Worm (Caenorhabditis elegans) whole organism, L2 larva: Measurements from ENCODE around the gene sre-32.
"Not testable (repeated sequence)": the region's sequence is repeated elsewhere in the genome, so short reads cannot be mapped to it uniquely, and the experiment has no call there.

Experiments used
- C34F6.9 ChIP-seq: fragments of 150-350 bp; optimal IDR thresholded peaks from 2 replicates; lab custom pipeline; 2014; ENCODE audit warnings: missing biosample characterization, missing genetic modification characterization
- F13H6.1 ChIP-seq: sonication (generic microtip); optimal IDR thresholded peaks from 2 replicates; lab custom pipeline; 2016; ENCODE audit warnings: missing genetic modification characterization, missing compliant biosample characterization
- R02D3.7 ChIP-seq: fragments of 150-350 bp; optimal IDR thresholded peaks from 2 replicates; lab custom pipeline; 2014; ENCODE audit warnings: missing biosample characterization, missing genetic modification characterization
- Y55F3AM.14 ChIP-seq: fragments of 200-800 bp; sonication (Bioruptor generic); optimal IDR thresholded peaks from 2 replicates; lab custom pipeline; 2018; ENCODE audit warnings: mild to moderate bottlenecking, missing genetic modification characterization, missing compliant biosample characterization
- ZK546.5 ChIP-seq: sonication (generic microtip); optimal IDR thresholded peaks from 2 replicates; lab custom pipeline; 2017; ENCODE audit warnings: missing biosample characterization, missing genetic modification characterization
- ama-1 ChIP-seq: fragments of 150-350 bp; optimal IDR thresholded peaks from 2 replicates; lab custom pipeline; 2018; ENCODE audit warnings: inconsistent platforms
- ceh-16 ChIP-seq: fragments of 150-350 bp; optimal IDR thresholded peaks from 2 replicates; lab custom pipeline; 2014; ENCODE audit warnings: missing biosample characterization, missing genetic modification characterization
- ceh-82 ChIP-seq: fragments of 150-350 bp; optimal IDR thresholded peaks from 2 replicates; lab custom pipeline; 2014; ENCODE audit warnings: missing biosample characterization, missing genetic modification characterization
- dmd-4 ChIP-seq: sonication (generic microtip); optimal IDR thresholded peaks from 2 replicates; lab custom pipeline; 2017; ENCODE audit warnings: missing biosample characterization, missing genetic modification characterization
- egl-27 ChIP-seq: sonication (generic microtip); optimal IDR thresholded peaks from 3 replicates; lab custom pipeline; 2017; ENCODE audit warnings: missing biosample characterization, missing genetic modification reagents, missing genetic modification characterization
- elt-1 ChIP-seq: fragments of 150-350 bp; optimal IDR thresholded peaks from 2 replicates; lab custom pipeline; 2014; ENCODE audit warnings: missing biosample characterization, missing genetic modification characterization
- elt-3 ChIP-seq: sonication (generic microtip); optimal IDR thresholded peaks from 2 replicates; lab custom pipeline; 2017; ENCODE audit warnings: missing biosample characterization, missing genetic modification characterization
- fos-1 ChIP-seq: fragments of 150-350 bp; optimal IDR thresholded peaks from 2 replicates; lab custom pipeline; 2014; ENCODE audit warnings: missing biosample characterization, missing genetic modification characterization
- lin-11 ChIP-seq: fragments of 150-350 bp; sonication (generic microtip); optimal IDR thresholded peaks from 2 replicates; lab custom pipeline; 2014; ENCODE audit warnings: missing biosample characterization, missing genetic modification characterization, inconsistent platforms, mixed read lengths
- lsy-2 ChIP-seq, 2 experiments: fragments of 150-350 bp in 1 of 2; sonication (generic microtip) in 1 of 2; optimal IDR thresholded peaks; 2 replicates each; lab custom pipeline; 2014 to 2017; ENCODE audit warnings: missing biosample characterization in 2 of 2, missing genetic modification characterization in 2 of 2
- mab-5 ChIP-seq: fragments of 150-350 bp; optimal IDR thresholded peaks from 2 replicates; lab custom pipeline; 2014; ENCODE audit warnings: missing biosample characterization, missing genetic modification characterization
- mbf-1 ChIP-seq: sonication (generic microtip); optimal IDR thresholded peaks from 2 replicates; lab custom pipeline; 2017; ENCODE audit warnings: missing biosample characterization, missing genetic modification characterization
- mdl-1 ChIP-seq, 2 experiments: fragments of 150-350 bp in 1 of 2; sonication (generic microtip) in 1 of 2; optimal IDR thresholded peaks; 2 replicates each; lab custom pipeline; 2017; ENCODE audit warnings: missing biosample characterization in 2 of 2, missing genetic modification characterization in 2 of 2
- nhr-10 ChIP-seq: sonication (generic microtip); optimal IDR thresholded peaks from 2 replicates; lab custom pipeline; 2017; ENCODE audit warnings: missing biosample characterization, missing genetic modification characterization
- nhr-12 ChIP-seq: fragments of 150-350 bp; optimal IDR thresholded peaks from 2 replicates; lab custom pipeline; 2014; ENCODE audit warnings: missing biosample characterization, missing genetic modification characterization
- nhr-129 ChIP-seq: fragments of 150-350 bp; optimal IDR thresholded peaks from 2 replicates; lab custom pipeline; 2014; ENCODE audit warnings: missing biosample characterization, missing genetic modification characterization
- nhr-21 ChIP-seq: fragments of 150-350 bp; optimal IDR thresholded peaks from 2 replicates; lab custom pipeline; 2014; ENCODE audit warnings: missing biosample characterization, missing genetic modification characterization
- nhr-237 ChIP-seq: fragments of 150-350 bp; optimal IDR thresholded peaks from 2 replicates; lab custom pipeline; 2014; ENCODE audit warnings: missing biosample characterization, missing genetic modification characterization
- nhr-25 ChIP-seq: fragments of 150-350 bp; sonication (generic microtip); optimal IDR thresholded peaks from 3 replicates; lab custom pipeline; 2014; ENCODE audit warnings: missing biosample characterization, missing genetic modification characterization
- nhr-77 ChIP-seq: fragments of 150-350 bp; optimal IDR thresholded peaks from 2 replicates; lab custom pipeline; 2014; ENCODE audit warnings: missing biosample characterization, missing genetic modification characterization
- skn-1 ChIP-seq: sonication (generic microtip); optimal IDR thresholded peaks from 2 replicates; lab custom pipeline; 2017; ENCODE audit warnings: missing biosample characterization, missing genetic modification characterization
- sma-3 ChIP-seq: sonication (generic microtip); optimal IDR thresholded peaks from 2 replicates; lab custom pipeline; 2016; ENCODE audit warnings: missing genetic modification reagents, missing genetic modification characterization, missing compliant biosample characterization
- snpc-4 ChIP-seq: fragments of 150-350 bp; optimal IDR thresholded peaks from 2 replicates; lab custom pipeline; 2014; ENCODE audit warnings: missing biosample characterization, missing genetic modification characterization
- unc-39 ChIP-seq: fragments of 150-350 bp; optimal IDR thresholded peaks from 2 replicates; lab custom pipeline; 2014; ENCODE audit warnings: missing biosample characterization, missing genetic modification characterization
- unc-55 ChIP-seq: fragments of 150-350 bp; sonication (generic microtip); optimal IDR thresholded peaks from 3 replicates; lab custom pipeline; 2014; ENCODE audit warnings: missing biosample characterization, missing genetic modification reagents, missing genetic modification characterization
- unc-62 ChIP-seq: fragments of 150-350 bp; optimal IDR thresholded peaks from 2 replicates; lab custom pipeline; 2014; ENCODE audit warnings: missing biosample characterization, missing genetic modification reagents, missing genetic modification characterization
- zag-1 ChIP-seq: fragments of 150-350 bp; optimal IDR thresholded peaks from 2 replicates; lab custom pipeline; 2014; ENCODE audit warnings: missing biosample characterization, missing genetic modification characterization
- ztf-11 ChIP-seq: sonication (generic microtip); optimal IDR thresholded peaks from 2 replicates; lab custom pipeline; 2017; ENCODE audit warnings: missing biosample characterization, missing genetic modification characterization
- ztf-4 ChIP-seq: fragments of 150-350 bp; optimal IDR thresholded peaks from 2 replicates; lab custom pipeline; 2014; ENCODE audit warnings: missing biosample characterization, missing genetic modification characterization

The sre-32 gene

DNA sequence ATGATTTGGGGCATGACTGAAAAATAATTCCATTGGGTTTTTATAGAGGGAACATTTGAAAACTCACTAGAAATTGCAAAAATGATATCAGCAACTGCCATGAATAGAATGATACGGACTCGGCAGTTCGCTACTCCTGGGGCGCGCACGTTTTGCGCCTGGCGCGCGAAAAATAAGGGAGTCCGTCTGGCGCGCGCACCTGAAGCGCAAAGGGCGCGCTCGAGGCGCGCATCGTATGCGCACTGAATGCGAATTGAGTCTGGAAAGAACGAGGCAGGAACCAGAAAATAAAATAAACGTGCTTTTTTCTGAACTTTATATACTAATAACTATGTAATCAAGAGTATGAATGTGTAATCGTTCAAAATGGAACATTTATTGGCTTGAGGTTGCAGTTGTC is 15.4 kb downstream of the sre-32 start, which contains the start of gene Y57A10C.10:
Gene Y57A10C.10, minus strand, starts transcription at position 101 of the 400 bp plus-strand sequence.
- not testable (repeated sequence) for TF ChIP-seq ama-1 (lab: Kevin White, UChicago); snpc-4 (tag; lab: Kevin White, UChicago); F13H6.1 (tag; lab: Kevin White, UChicago)

- no peak for TF ChIP-seq R02D3.7 (tag; lab: Kevin White, UChicago)
- no peak for TF ChIP-seq sma-3
- no peak for TF ChIP-seq mab-5 (tag; lab: Kevin White, UChicago)
- no peak for TF ChIP-seq unc-55 (GFP tag; lab: Kevin White, UChicago)
- TF ChIP-seq nhr-129 (tag; lab: Kevin White, UChicago), result no peak
- TF ChIP-seq lsy-2 (tag; optimal IDR thresholded peaks at IDR 0.05; lab: Kevin White, UChicago), result no peak
- TF ChIP-seq Y55F3AM.14, result no peak
- no peak for TF ChIP-seq nhr-237
- TF ChIP-seq skn-1 (tag; lab: Kevin White, UChicago), result no peak
- TF ChIP-seq ZK546.5 (tag; lab: Kevin White, UChicago), result no peak
- no peak for TF ChIP-seq ceh-16
- TF ChIP-seq egl-27 (tag; lab: Kevin White, UChicago), result no peak
- no peak for TF ChIP-seq unc-39
Measured at ce11 chrII:12438441-12438840, 18.1 kb downstream of the sre-32 start, which contains the start of gene Y57A10C.9. Gene Y57A10C.9 (minus strand): TSS chrII:12438541.

ce11 chrII:12436717-12437116 is 19.8 kb downstream of the sre-32 start:
- TF ChIP-seq nhr-21 (tag; lab: Kevin White, UChicago) (no peak), elt-3 (tag; lab: Kevin White, UChicago) (no peak), zag-1 (tag; lab: Kevin White, UChicago) (no peak), sma-3 (no peak), unc-62 (no peak), dmd-4 (tag; lab: Kevin White, UChicago) (no peak), R02D3.7 (tag; lab: Kevin White, UChicago) (no peak), F13H6.1 (tag; lab: Kevin White, UChicago) (no peak)
- TF ChIP-seq, all 48 proteins: peak for 0

- no peak for TF ChIP-seq elt-1 (tag; lab: Kevin White, UChicago)
- TF ChIP-seq nhr-129 (tag; lab: Kevin White, UChicago), result no peak
- TF ChIP-seq nhr-12 (tag; lab: Kevin White, UChicago), result no peak
- no peak for TF ChIP-seq ztf-11 (tag; lab: Kevin White, UChicago)
- TF ChIP-seq egl-27 (tag; lab: Kevin White, UChicago), result no peak
- TF ChIP-seq ama-1 (lab: Kevin White, UChicago), result no peak
- no peak for TF ChIP-seq lin-11 (tag; lab: Kevin White, UChicago)
- no peak for TF ChIP-seq unc-62
- TF ChIP-seq nhr-77 (tag; lab: Kevin White, UChicago), result no peak
- no peak for TF ChIP-seq nhr-25 (tag; lab: Kevin White, UChicago)
- no peak for TF ChIP-seq fos-1 (tag; lab: Kevin White, UChicago)
- no peak for TF ChIP-seq snpc-4 (tag; lab: Kevin White, UChicago)
- TF ChIP-seq dmd-4 (tag; lab: Kevin White, UChicago), result no peak
- TF ChIP-seq ztf-4 (tag; lab: Kevin White, UChicago), result no peak
- no peak for TF ChIP-seq zag-1 (tag; lab: Kevin White, UChicago)
- no peak for TF ChIP-seq mbf-1 (tag; lab: Kevin White, UChicago)
- TF ChIP-seq mdl-1 (tag; optimal IDR thresholded peaks at IDR 0.05; lab: Kevin White, UChicago), result no peak
- no peak for TF ChIP-seq nhr-10 (tag; lab: Kevin White, UChicago)
- no peak for TF ChIP-seq C34F6.9 (tag; lab: Kevin White, UChicago)
- no peak for TF ChIP-seq ceh-82 (tag; lab: Kevin White, UChicago)
Measured at ce11 chrII:12435202-12435872, 21.2 kb downstream of the sre-32 start.

ce11 chrII:12432356-12432755 is 24.2 kb downstream of the sre-32 start, which contains the start of gene dct-12:
Gene dct-12 (minus strand): TSS chrII:12432456.
- TF ChIP-seq nhr-77 (tag; lab: Kevin White, UChicago), result no peak
